Worm (Caenorhabditis elegans): ENCODE data around the gene lin-39.

- TF ChIP-seq ama-1 (optimal IDR thresholded peaks at IDR 0.05) (no peak), aly-1 (tag; optimal IDR thresholded peaks at IDR 0.05) (no peak), hnd-1 (tag; optimal IDR thresholded peaks at IDR 0.05) (no peak), ceh-36 (tag; optimal IDR thresholded peaks at IDR 0.05) (no peak), F13C5.2 (tag; optimal IDR thresholded peaks at IDR 0.05) (no peak), tbx-11 (GFP tag; IDR thresholded peaks at IDR 0.05) (no peak), flt-1 (GFP tag; IDR thresholded peaks at IDR 0.05) (no peak)
These were observed 14.5 kb upstream of the lin-39 start for ce11 chrIII:7550979-7551378.

Data from whole organism, early embryonic.